Worm (Caenorhabditis elegans) whole organism, L1 larva: ENCODE measurements around the gene btb-9.

Experiments
- C16A3.4 ChIP-seq: fragments of 150-350 bp; optimal IDR thresholded peaks from 2 replicates; lab custom pipeline; 2014; ENCODE audit warnings: missing biosample characterization, missing genetic modification characterization
- ama-1 ChIP-seq: fragments of 150-350 bp; optimal IDR thresholded peaks from 2 replicates; lab custom pipeline; 2014
- ceh-88 ChIP-seq: fragments of 200-800 bp; sonication (Bioruptor generic); IDR thresholded peaks from 2 replicates; pipeline ENCODE4 v1.3.6; 2022; ENCODE audit warnings: missing genetic modification characterization, missing compliant biosample characterization
- ceh-90 ChIP-seq: sonication (generic microtip); optimal IDR thresholded peaks from 2 replicates; lab custom pipeline; 2016; ENCODE audit warnings: missing genetic modification characterization, missing compliant biosample characterization
- ces-1 ChIP-seq: fragments of 150-350 bp; optimal IDR thresholded peaks from 2 replicates; lab custom pipeline; 2014; ENCODE audit warnings: missing biosample characterization, missing genetic modification reagents, missing genetic modification characterization
- dsc-1 ChIP-seq: sonication (generic microtip); optimal IDR thresholded peaks from 2 replicates; lab custom pipeline; 2016; ENCODE audit warnings: mild to moderate bottlenecking, missing genetic modification characterization, missing compliant biosample characterization
- efl-3 ChIP-seq: fragments of 200-800 bp; sonication (Bioruptor generic); optimal IDR thresholded peaks from 2 replicates; lab custom pipeline; 2018; ENCODE audit warnings: mild to moderate bottlenecking, missing genetic modification characterization, missing compliant biosample characterization
- egl-27 ChIP-seq, 2 experiments: fragments of 150-350 bp in 1 of 2; sonication (generic microtip); optimal IDR thresholded peaks; 3 replicates each; lab custom pipeline; 2017 to 2018; ENCODE audit warnings: missing biosample characterization in 2 of 2, missing genetic modification characterization in 2 of 2, missing genetic modification reagents in 2 of 2
- elt-2 ChIP-seq: sonication (generic microtip); optimal IDR thresholded peaks from 2 replicates; lab custom pipeline; 2016; ENCODE audit warnings: missing genetic modification characterization, mild to moderate bottlenecking, inconsistent platforms, missing compliant biosample characterization, missing genetic modification reagents
- elt-3 ChIP-seq, 6 experiments: fragments of 150-350 bp in 1 of 6; sonication (generic microtip); optimal IDR thresholded peaks; 2 replicates each; lab custom pipeline; 2017 to 2018; ENCODE audit warnings: missing biosample characterization in 6 of 6, missing genetic modification characterization in 6 of 6, inconsistent platforms in 1 of 6
- fos-1 ChIP-seq: fragments of 150-350 bp; optimal IDR thresholded peaks from 2 replicates; lab custom pipeline; 2014; ENCODE audit warnings: missing biosample characterization, missing genetic modification characterization
- hlh-17 ChIP-seq: fragments of 200-800 bp; sonication (Bioruptor generic); optimal IDR thresholded peaks from 2 replicates; lab custom pipeline; 2018; ENCODE audit warnings: missing genetic modification characterization, mild to moderate bottlenecking, missing compliant biosample characterization, moderate library complexity, borderline replicate concordance
- hlh-4 ChIP-seq: sonication (generic microtip); optimal IDR thresholded peaks from 2 replicates; lab custom pipeline; 2016; ENCODE audit warnings: mild to moderate bottlenecking, missing genetic modification characterization, missing compliant biosample characterization
- irx-1 ChIP-seq: sonication (generic microtip); optimal IDR thresholded peaks from 2 replicates; lab custom pipeline; 2016; ENCODE audit warnings: missing genetic modification characterization, missing compliant biosample characterization
- isw-1 ChIP-seq: fragments of 200-800 bp; sonication (Bioruptor generic); IDR thresholded peaks from 2 replicates; pipeline ENCODE4 v1.3.6; 2022; ENCODE audit warnings: missing genetic modification characterization, missing compliant biosample characterization
- lin-14 ChIP-seq: fragments of 200-800 bp; sonication (Bioruptor generic); optimal IDR thresholded peaks from 2 replicates; lab custom pipeline; 2018; ENCODE audit warnings: mild to moderate bottlenecking, missing genetic modification characterization, moderate library complexity, missing compliant biosample characterization
- lin-15B ChIP-seq: fragments of 150-350 bp; sonication (generic microtip); optimal IDR thresholded peaks from 3 replicates; lab custom pipeline; 2014; ENCODE audit warnings: missing biosample characterization, missing genetic modification characterization
- lin-35 ChIP-seq, 2 experiments: fragments of 150-350 bp; optimal IDR thresholded peaks; 2 replicates each; lab custom pipeline; 2014; ENCODE audit warnings: missing biosample characterization in 2 of 2, missing genetic modification characterization in 2 of 2, missing genetic modification reagents in 2 of 2
- lsy-2 ChIP-seq, 2 experiments: fragments of 150-350 bp; optimal IDR thresholded peaks; 2 replicates each; lab custom pipeline; 2014; ENCODE audit warnings: missing biosample characterization in 2 of 2, missing genetic modification characterization in 2 of 2
- mab-9 ChIP-seq: fragments of 200-800 bp; sonication (Bioruptor generic); IDR thresholded peaks from 2 replicates; pipeline ENCODE4 v1.3.6; 2022; ENCODE audit warnings: missing genetic modification reagents, missing genetic modification characterization, missing compliant biosample characterization
- mdl-1 ChIP-seq, 2 experiments: fragments of 150-350 bp; optimal IDR thresholded peaks; 2 replicates each; lab custom pipeline; 2014 to 2017; ENCODE audit warnings: missing biosample characterization in 2 of 2, missing genetic modification characterization in 2 of 2, inconsistent platforms in 1 of 2
- mef-2 ChIP-seq: fragments of 150-350 bp; optimal IDR thresholded peaks from 2 replicates; lab custom pipeline; 2014; ENCODE audit warnings: missing biosample characterization, missing genetic modification characterization
- nhr-20 ChIP-seq: sonication (generic microtip); optimal IDR thresholded peaks from 2 replicates; lab custom pipeline; 2016; ENCODE audit warnings: mild to moderate bottlenecking, missing genetic modification characterization, missing compliant biosample characterization
- nhr-237 ChIP-seq: fragments of 150-350 bp; optimal IDR thresholded peaks from 2 replicates; lab custom pipeline; 2014; ENCODE audit warnings: missing biosample characterization, missing genetic modification characterization
- nhr-71 ChIP-seq: sonication (generic microtip); optimal IDR thresholded peaks from 2 replicates; lab custom pipeline; 2016; ENCODE audit warnings: mild to moderate bottlenecking, missing genetic modification characterization, moderate library complexity, missing compliant biosample characterization
- nhr-85 ChIP-seq: sonication (generic microtip); peaks from one replicate; lab custom pipeline; 2016; ENCODE audit warnings: missing genetic modification characterization, inconsistent platforms, missing compliant biosample characterization
- nhr-90 ChIP-seq: sonication (generic microtip); optimal IDR thresholded peaks from 2 replicates; lab custom pipeline; 2016; ENCODE audit warnings: mild to moderate bottlenecking, missing genetic modification characterization, missing compliant biosample characterization; ENCODE audit not compliant: poor library complexity
- pag-3 ChIP-seq: sonication (generic microtip); optimal IDR thresholded peaks from 2 replicates; lab custom pipeline; 2017; ENCODE audit warnings: missing genetic modification characterization, mild to moderate bottlenecking, missing compliant biosample characterization, antibody characterized with exemption, borderline replicate concordance; ENCODE audit not compliant: insufficient read depth
- pax-3 ChIP-seq: fragments of 200-800 bp; sonication (Bioruptor generic); optimal IDR thresholded peaks from 2 replicates; lab custom pipeline; 2018; ENCODE audit warnings: mild to moderate bottlenecking, missing genetic modification characterization, moderate library complexity, missing compliant biosample characterization
- pqm-1 ChIP-seq: sonication (generic microtip); optimal IDR thresholded peaks from 3 replicates; lab custom pipeline; 2017; ENCODE audit warnings: missing biosample characterization, missing genetic modification characterization
- rnt-1 ChIP-seq: sonication (generic microtip); optimal IDR thresholded peaks from 2 replicates; lab custom pipeline; 2016; ENCODE audit warnings: mild to moderate bottlenecking, missing genetic modification characterization, moderate library complexity, missing compliant biosample characterization
- skn-1 ChIP-seq: fragments of 150-350 bp; optimal IDR thresholded peaks from 2 replicates; lab custom pipeline; 2014; ENCODE audit warnings: missing biosample characterization, missing genetic modification characterization
- snpc-4 ChIP-seq: fragments of 150-350 bp; optimal IDR thresholded peaks from 2 replicates; lab custom pipeline; 2014; ENCODE audit warnings: missing biosample characterization, missing genetic modification characterization
- snu-23 ChIP-seq: sonication (generic microtip); optimal IDR thresholded peaks from 2 replicates; lab custom pipeline; 2016; ENCODE audit warnings: missing genetic modification characterization, missing compliant biosample characterization
- sup-37 ChIP-seq: fragments of 200-800 bp; sonication (Bioruptor generic); optimal IDR thresholded peaks from 2 replicates; lab custom pipeline; 2018; ENCODE audit warnings: mild to moderate bottlenecking, missing genetic modification characterization, missing compliant biosample characterization
- swsn-7 ChIP-seq: sonication (generic microtip); optimal IDR thresholded peaks from 2 replicates; lab custom pipeline; 2016; ENCODE audit warnings: missing genetic modification characterization, missing compliant biosample characterization
- tbx-2 ChIP-seq: sonication (generic microtip); optimal IDR thresholded peaks from 2 replicates; lab custom pipeline; 2016; ENCODE audit warnings: missing genetic modification characterization, missing compliant biosample characterization
- unc-30 ChIP-seq: sonication (generic microtip); optimal IDR thresholded peaks from 2 replicates; lab custom pipeline; 2017; ENCODE audit warnings: missing biosample characterization, missing genetic modification characterization
- unc-62 ChIP-seq: fragments of 150-350 bp; optimal IDR thresholded peaks from 2 replicates; lab custom pipeline; 2014; ENCODE audit warnings: missing biosample characterization, missing genetic modification reagents, missing genetic modification characterization
- xbp-1 ChIP-seq: sonication (generic microtip); optimal IDR thresholded peaks from 2 replicates; lab custom pipeline; 2016; ENCODE audit warnings: missing genetic modification characterization, missing compliant biosample characterization
- zag-1 ChIP-seq: fragments of 150-350 bp; optimal IDR thresholded peaks from 2 replicates; lab custom pipeline; 2014; ENCODE audit warnings: missing biosample characterization, missing genetic modification characterization
- zip-4 ChIP-seq: fragments of 200-800 bp; sonication (Bioruptor generic); optimal IDR thresholded peaks from 2 replicates; lab custom pipeline; 2018; ENCODE audit warnings: mild to moderate bottlenecking, missing genetic modification characterization, moderate library complexity, missing compliant biosample characterization
- ztf-11 ChIP-seq, 2 experiments: sonication (generic microtip); optimal IDR thresholded peaks; 2 replicates each; lab custom pipeline; 2016 to 2017; ENCODE audit warnings: missing genetic modification characterization in 2 of 2, missing biosample characterization in 1 of 2, missing compliant biosample characterization in 1 of 2

btb-9 gene

DNA sequence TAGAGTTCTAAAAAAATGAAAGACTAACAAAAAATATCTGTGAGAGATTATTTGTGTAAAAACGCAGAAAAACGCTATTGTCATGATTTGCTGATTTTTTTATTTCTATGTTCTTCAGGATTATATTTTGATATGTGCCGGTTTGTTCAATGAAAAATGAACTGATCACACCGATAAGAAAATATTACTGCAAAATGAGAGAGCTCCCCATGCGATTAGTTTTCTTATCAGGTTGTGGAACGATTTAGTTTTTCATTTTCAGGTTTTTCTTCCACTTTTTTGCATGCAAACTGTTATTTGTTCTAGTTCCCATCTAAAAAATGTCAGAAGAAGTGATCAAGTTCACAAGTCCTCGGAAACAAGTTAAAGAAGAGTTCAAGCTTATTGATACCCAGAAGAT, at the start of gene btb-9:
Gene btb-9, plus strand, starts transcription at position 254 of the 400 bp plus-strand sequence.
- TF ChIP-seq pqm-1 (tag; lab: Kevin White, UChicago) (peak; percentile 26), lin-35 (GFP tag; optimal IDR thresholded peaks at IDR 0.05; lab: Kevin White, UChicago) (peak in 1 of 2 experiments; percentile 28), isw-1 (GFP tag; lab: Robert Waterston, UW) (no peak), elt-2 (tag; lab: Kevin White, UChicago) (peak; percentile 86)

DNA sequence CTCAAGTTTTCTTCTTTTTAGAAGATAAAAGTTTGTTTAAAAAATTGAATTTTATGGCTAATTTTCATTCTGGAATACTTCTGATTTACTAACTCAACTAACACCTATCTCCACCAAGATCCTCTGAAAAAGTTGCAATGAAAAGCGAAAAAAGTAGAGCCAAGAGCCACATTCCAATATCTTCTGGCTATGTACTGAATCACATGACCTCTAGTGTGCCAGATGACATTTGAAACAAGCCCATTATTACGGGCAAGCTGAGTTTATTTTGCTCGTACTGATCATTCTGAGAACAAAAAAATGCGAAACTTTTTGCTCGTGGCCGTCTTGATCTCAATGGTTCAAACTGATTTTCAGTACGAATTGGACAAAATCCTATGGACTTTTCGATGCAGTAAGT, 49.2 kb upstream of the btb-9 start, which contains the start of gene irld-36:
Gene irld-36, plus strand, starts transcription at position 301 of the 400 bp plus-strand sequence.
- no peak for TF ChIP-seq snpc-4 (tag; lab: Kevin White, UChicago)
- no peak for TF ChIP-seq unc-62 (GFP tag; lab: Kevin White, UChicago)
- no peak for TF ChIP-seq nhr-237 (tag; lab: Kevin White, UChicago)
- TF ChIP-seq lin-15B (tag; lab: Kevin White, UChicago), result no peak
- TF ChIP-seq skn-1 (tag; lab: Kevin White, UChicago), result no peak
- TF ChIP-seq mef-2 (tag; lab: Kevin White, UChicago), result no peak
- no peak for TF ChIP-seq nhr-85
- no peak for TF ChIP-seq pqm-1 (tag; lab: Kevin White, UChicago)
- TF ChIP-seq hlh-17 (GFP tag; lab: Kevin White, UChicago), result no peak
- no peak for TF ChIP-seq sup-37 (GFP tag; lab: Kevin White, UChicago)
- no peak for TF ChIP-seq elt-3 (tag; optimal IDR thresholded peaks at IDR 0.05; lab: Kevin White, UChicago)
- no peak for TF ChIP-seq rnt-1 (tag; lab: Kevin White, UChicago)
- TF ChIP-seq irx-1, result no peak
- no peak for TF ChIP-seq hlh-4 (tag; lab: Kevin White, UChicago)
- TF ChIP-seq swsn-7 (tag; lab: Kevin White, UChicago), result no peak
- no peak for TF ChIP-seq lsy-2 (tag; optimal IDR thresholded peaks at IDR 0.05; lab: Kevin White, UChicago)
- no peak for TF ChIP-seq unc-30 (tag; lab: Kevin White, UChicago)
- TF ChIP-seq pax-3 (tag; lab: Kevin White, UChicago), result no peak
- no peak for TF ChIP-seq C16A3.4 (tag; lab: Kevin White, UChicago)

DNA sequence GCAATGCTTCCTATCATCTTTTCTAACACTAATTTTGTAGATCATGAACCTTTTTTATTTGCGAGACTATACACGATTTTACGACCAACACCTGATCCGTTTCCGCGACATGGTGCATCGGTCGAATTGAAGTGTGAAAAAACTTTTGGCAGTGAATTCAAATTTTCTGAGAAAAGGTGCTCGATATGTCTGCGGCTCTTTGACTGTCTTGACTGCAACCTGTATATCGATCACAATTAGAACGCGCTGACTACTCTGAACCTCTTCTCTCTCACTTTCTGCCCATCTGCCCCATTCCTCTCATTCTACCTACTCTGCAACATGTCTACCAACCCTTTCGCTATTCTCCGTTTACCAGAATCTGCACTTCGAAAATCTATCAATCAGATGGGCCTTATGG, 46.1 kb upstream of the btb-9 start, which contains the start of gene fbxb-26:
Gene fbxb-26, plus strand, starts transcription at position 301 of the 400 bp plus-strand sequence.
- TF ChIP-seq irx-1 (no peak), snu-23 (GFP tag; lab: Kevin White, UChicago) (no peak), ceh-90 (no peak), nhr-20 (tag; lab: Kevin White, UChicago) (no peak), zip-4 (GFP tag; lab: Kevin White, UChicago) (no peak), skn-1 (tag; lab: Kevin White, UChicago) (no peak), ceh-88 (GFP tag; lab: Robert Waterston, UW) (no peak), dsc-1 (tag; lab: Kevin White, UChicago) (no peak), C16A3.4 (tag; lab: Kevin White, UChicago) (no peak), tbx-2 (tag; lab: Kevin White, UChicago) (no peak), ces-1 (GFP tag; lab: Kevin White, UChicago) (no peak)

DNA sequence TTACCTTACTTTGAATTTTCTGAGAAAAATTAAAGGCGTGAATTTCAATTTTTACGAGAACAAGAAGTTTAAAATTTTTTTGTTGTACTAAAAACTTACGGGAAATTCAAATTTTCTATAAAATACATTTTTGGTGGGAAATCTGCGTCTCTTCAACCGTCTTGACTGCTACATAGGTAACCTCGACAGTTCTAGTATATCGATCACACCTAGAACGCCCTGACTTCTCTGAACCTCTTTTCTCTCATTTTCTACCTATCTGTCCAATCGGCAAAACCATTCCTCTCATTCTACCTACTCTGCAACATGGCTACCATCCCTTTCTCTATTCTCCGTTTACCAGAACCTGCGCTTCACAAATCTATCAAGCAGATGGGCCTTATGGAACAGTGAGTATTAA, 44.6 kb upstream of the btb-9 start, which contains the start of gene fbxb-25:
Gene fbxb-25, plus strand, starts transcription at position 301 of the 400 bp plus-strand sequence.
- TF ChIP-seq nhr-237 (tag; lab: Kevin White, UChicago), result no peak

DNA sequence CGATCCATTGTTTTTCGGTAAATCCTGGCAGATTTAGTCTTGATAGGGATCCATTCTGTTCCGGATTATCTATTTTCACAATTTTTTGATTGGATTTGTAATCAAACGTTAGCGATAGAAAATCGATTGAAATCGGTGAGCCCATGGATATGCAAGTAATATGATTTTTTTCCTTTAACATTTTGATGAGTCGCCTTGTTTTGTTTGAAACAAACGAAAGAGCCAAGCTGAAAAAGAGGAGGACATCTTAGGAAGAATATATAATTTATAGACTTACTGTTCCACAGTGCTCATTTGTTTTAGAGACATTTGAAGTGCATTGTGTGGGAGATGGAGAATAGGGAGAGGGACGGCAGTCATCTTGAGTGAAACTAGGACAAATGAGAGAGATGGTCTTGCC, 39.5 kb upstream of the btb-9 start, which contains the start of the genes fbxb-18 and fbxb-19:
Gene fbxb-18, minus strand, starts transcription at position 101 of the 400 bp plus-strand sequence.
Gene fbxb-19, minus strand, starts transcription at position 369 of the 400 bp plus-strand sequence.
- TF ChIP-seq C16A3.4 (tag; lab: Kevin White, UChicago) (no peak), egl-27 (tag; optimal IDR thresholded peaks at IDR 0.05; lab: Kevin White, UChicago) (no peak), nhr-85 (no peak), nhr-90 (tag; lab: Kevin White, UChicago) (no peak), ztf-11 (tag; optimal IDR thresholded peaks at IDR 0.05; lab: Kevin White, UChicago) (no peak), lin-14 (GFP tag; lab: Kevin White, UChicago) (no peak), snu-23 (GFP tag; lab: Kevin White, UChicago) (no peak), zag-1 (tag; lab: Kevin White, UChicago) (no peak), ceh-90 (no peak), mab-9 (GFP tag; lab: Robert Waterston, UW) (no peak), nhr-237 (tag; lab: Kevin White, UChicago) (no peak), fos-1 (no peak), pag-3 (tag; lab: Kevin White, UChicago) (no peak), mdl-1 (tag; optimal IDR thresholded peaks at IDR 0.05; lab: Kevin White, UChicago) (no peak), irx-1 (no peak), ama-1 (lab: Kevin White, UChicago) (no peak), efl-3 (GFP tag; lab: Kevin White, UChicago) (no peak), nhr-71 (tag; lab: Kevin White, UChicago) (no peak), isw-1 (GFP tag; lab: Robert Waterston, UW) (no peak), xbp-1 (tag; lab: Kevin White, UChicago) (no peak)
